Fruit fly (Drosophila melanogaster): ENCODE results near the gene sina.

sina gene

DNA sequence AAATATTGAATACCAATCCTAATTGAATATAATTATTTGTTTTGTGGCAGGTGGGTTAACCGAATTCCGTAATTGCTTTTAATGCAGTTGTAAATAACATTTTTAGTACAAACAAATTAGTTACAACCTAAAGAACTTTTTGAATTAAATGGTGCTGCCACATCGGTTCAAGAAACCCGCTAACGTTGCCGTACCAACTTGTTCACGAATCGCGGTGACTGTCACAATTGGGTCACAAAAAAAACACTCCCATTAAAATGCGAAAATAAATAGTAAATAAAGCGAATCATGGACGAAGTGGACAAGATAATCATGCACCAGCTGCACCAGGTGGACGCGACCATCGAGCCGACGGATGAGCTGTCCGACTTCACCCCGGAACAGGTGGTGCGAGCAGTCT, 9.4 kb downstream of the sina start, which contains the start of gene CG9951 (continued):
- TF ChIP-seq Hr51 (GFP tag; optimal IDR thresholded peaks at IDR 0.05) (no peak), wor (GFP tag; IDR thresholded peaks at IDR 0.05) (no peak), NC2α (GFP tag; optimal IDR thresholded peaks at IDR 0.05) (no peak), CG4617 (GFP tag; optimal IDR thresholded peaks at IDR 0.05; ENCODE audit: borderline replicate concordance) (peak; percentile 65), CG42726 (GFP tag; IDR thresholded peaks at IDR 0.05; ENCODE audit: partially characterized antibody) (no peak), CG4730 (GFP tag; IDR thresholded peaks at IDR 0.05) (no peak), klu (GFP tag; IDR thresholded peaks at IDR 0.05) (no peak), Ets65A (GFP tag) (no peak), hkb (optimal IDR thresholded peaks at IDR 0.05) (no peak), hkb (GFP tag; IDR thresholded peaks at IDR 0.05) (no peak), CG2889 (GFP tag; IDR thresholded peaks at IDR 0.05) (no peak), emc (GFP tag; optimal IDR thresholded peaks at IDR 0.05) (no peak), D (optimal IDR thresholded peaks at IDR 0.05) (no peak), D (GFP tag; optimal IDR thresholded peaks at IDR 0.05) (no peak), CG13296 (GFP tag; optimal IDR thresholded peaks at IDR 0.05) (no peak), gsb (GFP tag; IDR thresholded peaks at IDR 0.05) (no peak), sc (optimal IDR thresholded peaks at IDR 0.05) (no peak), sc (GFP tag; optimal IDR thresholded peaks at IDR 0.05) (no peak), CG5245 (GFP tag; optimal IDR thresholded peaks at IDR 0.05) (no peak), tap (tag; optimal IDR thresholded peaks at IDR 0.05) (no peak), Awh (GFP tag; IDR thresholded peaks at IDR 0.05) (no peak), corto (GFP tag; optimal IDR thresholded peaks at IDR 0.05) (no peak), nau (GFP tag; optimal IDR thresholded peaks at IDR 0.05) (no peak), CG11093 (GFP tag; IDR thresholded peaks at IDR 0.05) (no peak), D19A (tag; optimal IDR thresholded peaks at IDR 0.05) (no peak), az2 (GFP tag; optimal IDR thresholded peaks at IDR 0.05) (no peak), oc (tag; optimal IDR thresholded peaks at IDR 0.05) (no peak), CG4424 (GFP tag; optimal IDR thresholded peaks at IDR 0.05) (no peak), salm (tag; optimal IDR thresholded peaks at IDR 0.05) (no peak), Hr3 (GFP tag; optimal IDR thresholded peaks at IDR 0.05) (no peak), fu2 (GFP tag; optimal IDR thresholded peaks at IDR 0.05) (no peak), CG14860 (GFP tag; IDR thresholded peaks at IDR 0.05; ENCODE audit: partially characterized antibody) (no peak), trem (tag; optimal IDR thresholded peaks at IDR 0.05) (peak; percentile 22), GATAe (GFP tag; conservative IDR thresholded peaks at IDR 0.05) (no peak), CG6175 (GFP tag; IDR thresholded peaks at IDR 0.05) (no peak), abd-A (tag; optimal IDR thresholded peaks at IDR 0.05) (no peak), Sry-δ (GFP tag; optimal IDR thresholded peaks at IDR 0.05) (peak; percentile 13), Ptx1 (GFP tag; IDR thresholded peaks at IDR 0.05) (no peak), CG8388 (GFP tag; optimal IDR thresholded peaks at IDR 0.05) (no peak), CG8359 (GFP tag; optimal IDR thresholded peaks at IDR 0.05; ENCODE audit: borderline replicate concordance) (no peak), sob (GFP tag; IDR thresholded peaks at IDR 0.05) (0 out of 2 replicates have a peak, but pooled peaks have one; percentile 27), Antp (GFP tag; optimal IDR thresholded peaks at IDR 0.05) (no peak), CG17912 (GFP tag; optimal IDR thresholded peaks at IDR 0.05) (no peak), CG7963 (GFP tag; IDR thresholded peaks at IDR 0.05; ENCODE audit: partially characterized antibody) (no peak), BEAF-32 (GFP tag; optimal IDR thresholded peaks at IDR 0.05) (peak; percentile 10), CG2678 (tag; optimal IDR thresholded peaks at IDR 0.05) (no peak), dmrt99B (tag; optimal IDR thresholded peaks at IDR 0.05) (no peak), CG9817 (tag; optimal IDR thresholded peaks at IDR 0.05) (no peak), CG3065 (GFP tag; optimal IDR thresholded peaks at IDR 0.05) (no peak), CG7372 (GFP tag; IDR thresholded peaks at IDR 0.05) (no peak), CG3726 (GFP tag; IDR thresholded peaks at IDR 0.05) (no peak), CG12236 (GFP tag; optimal IDR thresholded peaks at IDR 0.05) (no peak), gcm (GFP tag; optimal IDR thresholded peaks at IDR 0.05) (no peak)
